Fruit fly (Drosophila melanogaster): Measurements from ENCODE around the gene CG11555.

Gene CG11555

dm6 chr2L:247845-248473 is 25.7 kb upstream of the CG11555 start (continued):
- no peak for TF ChIP-seq pnt (GFP tag; optimal IDR thresholded peaks at IDR 0.05)
- TF ChIP-seq Awh (GFP tag; IDR thresholded peaks at IDR 0.05): no peak
- TF ChIP-seq CG14667 (GFP tag; IDR thresholded peaks at IDR 0.05): no peak
- peak; percentile 53 for TF ChIP-seq CG15011 (GFP tag; optimal IDR thresholded peaks at IDR 0.05)
- TF ChIP-seq CG10543 (GFP tag; optimal IDR thresholded peaks at IDR 0.05): peak; percentile 78
- TF ChIP-seq Trl (optimal IDR thresholded peaks at IDR 0.05): peak in 1 of 2 experiments; percentile 45
- no peak for TF ChIP-seq Trl (GFP tag; optimal IDR thresholded peaks at IDR 0.05)
- TF ChIP-seq CG15696 (tag; optimal IDR thresholded peaks at IDR 0.05): peak; percentile 15
- TF ChIP-seq CG4328 (GFP tag; optimal IDR thresholded peaks at IDR 0.05): peak; percentile 40
- peak; percentile 8 for TF ChIP-seq ftz-f1 (GFP tag; optimal IDR thresholded peaks at IDR 0.05)
- peak; percentile 46 for TF ChIP-seq Fer3 (tag; optimal IDR thresholded peaks at IDR 0.05)
- no peak for TF ChIP-seq repo (GFP tag; optimal IDR thresholded peaks at IDR 0.05)
- TF ChIP-seq CG2678 (tag; optimal IDR thresholded peaks at IDR 0.05): peak; percentile 82
- TF ChIP-seq Dref (GFP tag; IDR thresholded peaks at IDR 0.05): no peak
- TF ChIP-seq CG14441 (GFP tag; IDR thresholded peaks at IDR 0.05): 0 out of 2 replicates have a peak, but pooled peaks have one; percentile 38
- peak; percentile 9 for TF ChIP-seq CG3407 (GFP tag; optimal IDR thresholded peaks at IDR 0.05)
- TF ChIP-seq CG6813 (GFP tag; optimal IDR thresholded peaks at IDR 0.05): peak; percentile 59
- TF ChIP-seq Bgb (GFP tag; IDR thresholded peaks at IDR 0.05; ENCODE audit: partially characterized antibody): peak; percentile 42; the same call in 1 of the 2 replicates
- TF ChIP-seq CG3838 (GFP tag; optimal IDR thresholded peaks at IDR 0.05): peak; percentile 13
- no peak for TF ChIP-seq CG11696 (GFP tag; IDR thresholded peaks at IDR 0.05)
- peak; percentile 45; the same call in 1 of the 2 replicates for TF ChIP-seq CG3847 (GFP tag; IDR thresholded peaks at IDR 0.05)
- peak; percentile 66 for TF ChIP-seq CG11504 (tag; optimal IDR thresholded peaks at IDR 0.05)
- 0 out of 2 replicates have a peak, but pooled peaks have one; percentile 12 for TF ChIP-seq sisA (GFP tag; IDR thresholded peaks at IDR 0.05)
- no peak for TF ChIP-seq gcm2 (GFP tag; optimal IDR thresholded peaks at IDR 0.05)
- TF ChIP-seq Asciz (GFP tag; optimal IDR thresholded peaks at IDR 0.05): peak; percentile 9
- TF ChIP-seq nmo (GFP tag; optimal IDR thresholded peaks at IDR 0.05): peak; percentile 40
- TF ChIP-seq exex (tag; optimal IDR thresholded peaks at IDR 0.05): peak; percentile 44
- peak; percentile 55 for TF ChIP-seq CG12659 (GFP tag; optimal IDR thresholded peaks at IDR 0.05)
- TF ChIP-seq prd (optimal IDR thresholded peaks at IDR 0.05): no peak
- TF ChIP-seq prd (GFP tag; IDR thresholded peaks at IDR 0.05): peak; percentile 43
- TF ChIP-seq CG4424 (GFP tag; optimal IDR thresholded peaks at IDR 0.05): peak; percentile 37
- TF ChIP-seq CG14710 (tag; optimal IDR thresholded peaks at IDR 0.05): peak; percentile 12
- TF ChIP-seq BtbVII (GFP tag; optimal IDR thresholded peaks at IDR 0.05): peak; percentile 75
- TF ChIP-seq Drgx (GFP tag; IDR thresholded peaks at IDR 0.05): peak; percentile 73
- peak; percentile 80 for TF ChIP-seq CG17361 (GFP tag; IDR thresholded peaks at IDR 0.05)
- TF ChIP-seq lmd (GFP tag; IDR thresholded peaks at IDR 0.05): peak; percentile 55; the same call in 1 of the 2 replicates
- TF ChIP-seq dysf (GFP tag; IDR thresholded peaks at IDR 0.05): peak; percentile 58
- 0 out of 2 replicates have a peak, but pooled peaks have one; percentile 7 for TF ChIP-seq CG13287 (GFP tag; IDR thresholded peaks at IDR 0.05; ENCODE audit: partially characterized antibody)
- TF ChIP-seq Adf1 (GFP tag; IDR thresholded peaks at IDR 0.05): peak; percentile 80
- no peak for TF ChIP-seq CG2129 (GFP tag; IDR thresholded peaks at IDR 0.05; ENCODE audit: partially characterized antibody)
- no peak for TF ChIP-seq aop (GFP tag; IDR thresholded peaks at IDR 0.05)
- no peak for TF ChIP-seq tx (GFP tag; optimal IDR thresholded peaks at IDR 0.05)
- TF ChIP-seq GATAe (GFP tag; conservative IDR thresholded peaks at IDR 0.05): no peak
- TF ChIP-seq CG15269 (tag; optimal IDR thresholded peaks at IDR 0.05): peak; percentile 62
- TF ChIP-seq CG10979 (tag; optimal IDR thresholded peaks at IDR 0.05): peak; percentile 21
- no peak for TF ChIP-seq mld (GFP tag; IDR thresholded peaks at IDR 0.05; ENCODE audit: partially characterized antibody)
- no peak for TF ChIP-seq p53 (GFP tag; optimal IDR thresholded peaks at IDR 0.05)
- peak; percentile 37 for TF ChIP-seq Hand (GFP tag; optimal IDR thresholded peaks at IDR 0.05)
- peak; percentile 15 for TF ChIP-seq CG8281 (tag; optimal IDR thresholded peaks at IDR 0.05)
- no peak for TF ChIP-seq kay (GFP tag; optimal IDR thresholded peaks at IDR 0.05)
